Fruit fly (Drosophila melanogaster): Measurements from ENCODE around the gene CG7888.

CG7888 gene

dm6 chr3L:11084557-11085231, 30.9 kb downstream of the CG7888 start (continued):
- peak; percentile 78 for TF ChIP-seq CG9215 (GFP tag; IDR thresholded peaks at IDR 0.05)
- peak; percentile 99 for TF ChIP-seq vvl (GFP tag; IDR thresholded peaks at IDR 0.05)
- TF ChIP-seq E2f2 (GFP tag; IDR thresholded peaks at IDR 0.05), result peak; percentile 80
- TF ChIP-seq CG4360 (GFP tag; IDR thresholded peaks at IDR 0.05), result peak; percentile 86
- peak; percentile 94 for TF ChIP-seq trem (tag; optimal IDR thresholded peaks at IDR 0.05)
- TF ChIP-seq CG33213 (GFP tag; optimal IDR thresholded peaks at IDR 0.05), result peak; percentile 96
- TF ChIP-seq CG12155 (GFP tag; optimal IDR thresholded peaks at IDR 0.05), result peak; percentile 93
- peak; percentile 91 for TF ChIP-seq fu2 (GFP tag; optimal IDR thresholded peaks at IDR 0.05)
- peak; percentile 89 for TF ChIP-seq rib (GFP tag; IDR thresholded peaks at IDR 0.05)
- peak; percentile 93 for TF ChIP-seq tx (GFP tag; optimal IDR thresholded peaks at IDR 0.05)
- TF ChIP-seq CG8089 (GFP tag; optimal IDR thresholded peaks at IDR 0.05), result peak; percentile 97
- TF ChIP-seq stwl (tag; optimal IDR thresholded peaks at IDR 0.05), result peak; percentile 62
- peak; percentile 96 for TF ChIP-seq CG2875 (GFP tag; optimal IDR thresholded peaks at IDR 0.05)
- peak; percentile 24 for TF ChIP-seq pfk (GFP tag; optimal IDR thresholded peaks at IDR 0.05)
- no peak for TF ChIP-seq Dref (GFP tag; IDR thresholded peaks at IDR 0.05)
- peak; percentile 68 for TF ChIP-seq Sry-β (GFP tag; optimal IDR thresholded peaks at IDR 0.05)
- TF ChIP-seq CG32772 (GFP tag; IDR thresholded peaks at IDR 0.05), result peak; percentile 96
- peak; percentile 79 for TF ChIP-seq klu (GFP tag; IDR thresholded peaks at IDR 0.05)
- peak; percentile 92 for TF ChIP-seq wor (GFP tag; IDR thresholded peaks at IDR 0.05)
- peak; percentile 95 for TF ChIP-seq CG8290 (GFP tag; optimal IDR thresholded peaks at IDR 0.05)
- peak in 1 of 2 experiments; percentile 77 for TF ChIP-seq CG8290 (tag; optimal IDR thresholded peaks at IDR 0.05)
- peak; percentile 96 for TF ChIP-seq CG10366 (GFP tag; IDR thresholded peaks at IDR 0.05)
- TF ChIP-seq CG10209 (GFP tag; optimal IDR thresholded peaks at IDR 0.05), result peak; percentile 96
- TF ChIP-seq CG9437 (GFP tag; optimal IDR thresholded peaks at IDR 0.05), result peak; percentile 92
- peak; percentile 89 for TF ChIP-seq Dip3 (GFP tag; optimal IDR thresholded peaks at IDR 0.05)
- TF ChIP-seq CG2678 (tag; optimal IDR thresholded peaks at IDR 0.05), result peak; percentile 97
- peak; percentile 97 for TF ChIP-seq row (GFP tag; IDR thresholded peaks at IDR 0.05)
- peak; percentile 92 for TF ChIP-seq caup (GFP tag; optimal IDR thresholded peaks at IDR 0.05; ENCODE audit: severe bottlenecking)
- TF ChIP-seq Lpt (GFP tag; optimal IDR thresholded peaks at IDR 0.05), result no peak
- TF ChIP-seq H2.0 (GFP tag; IDR thresholded peaks at IDR 0.05), result peak; percentile 97
- peak; percentile 96 for TF ChIP-seq CG12659 (GFP tag; optimal IDR thresholded peaks at IDR 0.05)
- TF ChIP-seq cwo (GFP tag; optimal IDR thresholded peaks at IDR 0.05), result peak; percentile 91
- peak; percentile 97 for TF ChIP-seq fd96Cb (tag; optimal IDR thresholded peaks at IDR 0.05)
- TF ChIP-seq CG5180 (GFP tag; optimal IDR thresholded peaks at IDR 0.05), result peak; percentile 88
- TF ChIP-seq zf30C (GFP tag; optimal IDR thresholded peaks at IDR 0.05), result peak; percentile 91
- TF ChIP-seq Dfd (GFP tag; optimal IDR thresholded peaks at IDR 0.05), result no peak
- peak; percentile 98 for TF ChIP-seq CG12391 (tag; optimal IDR thresholded peaks at IDR 0.05)
- peak; percentile 96 for TF ChIP-seq slp2 (GFP tag; optimal IDR thresholded peaks at IDR 0.05)
- peak; percentile 62 for TF ChIP-seq GATAe (GFP tag; conservative IDR thresholded peaks at IDR 0.05)
- TF ChIP-seq PHDP (tag; optimal IDR thresholded peaks at IDR 0.05), result peak; percentile 97
- peak; percentile 97 for TF ChIP-seq CG1602 (GFP tag; optimal IDR thresholded peaks at IDR 0.05)
- peak; percentile 97 for TF ChIP-seq CG12219 (GFP tag; optimal IDR thresholded peaks at IDR 0.05)
- peak; percentile 93 for TF ChIP-seq CG32532 (GFP tag; IDR thresholded peaks at IDR 0.05)
- TF ChIP-seq D (optimal IDR thresholded peaks at IDR 0.05), result no peak
- peak; percentile 95 for TF ChIP-seq D (GFP tag; optimal IDR thresholded peaks at IDR 0.05)
- peak; percentile 86 for TF ChIP-seq ab (GFP tag; optimal IDR thresholded peaks at IDR 0.05)
- peak; percentile 95 for TF ChIP-seq Rx (GFP tag; IDR thresholded peaks at IDR 0.05)
- TF ChIP-seq nerfin-2 (GFP tag; IDR thresholded peaks at IDR 0.05; ENCODE audit: partially characterized antibody), result no peak
- peak; percentile 78 for TF ChIP-seq CG34376 (GFP tag; optimal IDR thresholded peaks at IDR 0.05)
- TF ChIP-seq Dad (GFP tag; optimal IDR thresholded peaks at IDR 0.05), result peak; percentile 96

Data from whole organism, embryonic.